Fruit fly (Drosophila melanogaster) whole organism, embryonic: ENCODE measurements around the gene SuUR.

Experiments
- Antp ChIP-seq: fragments of 200-800 bp; sonication (Bioruptor generic); optimal IDR thresholded peaks from 3 replicates; lab custom pipeline; 2016; ENCODE audit warnings: missing biosample characterization, missing genetic modification characterization
- Bteb2 ChIP-seq: fragments of 200-800 bp; sonication (Bioruptor generic); optimal IDR thresholded peaks from 2 replicates; lab custom pipeline; 2016; ENCODE audit warnings: missing biosample characterization, missing genetic modification characterization
- CG11504 ChIP-seq: fragments of 200-800 bp; sonication (Bioruptor generic); optimal IDR thresholded peaks from 3 replicates; lab custom pipeline; 2019; ENCODE audit warnings: missing biosample characterization, mild to moderate bottlenecking, missing genetic modification characterization, moderate library complexity
- CG11695 ChIP-seq: fragments of 200-800 bp; sonication (Bioruptor generic); IDR thresholded peaks from 3 replicates; pipeline ENCODE4 v1.3.6; 2022; ENCODE audit warnings: missing biosample characterization, missing genetic modification characterization
- CG12219 ChIP-seq: fragments of 200-800 bp; sonication (Bioruptor generic); optimal IDR thresholded peaks from 3 replicates; lab custom pipeline; 2018; ENCODE audit warnings: missing biosample characterization, mild to moderate bottlenecking, missing genetic modification characterization
- CG14050 ChIP-seq: fragments of 200-800 bp; sonication (Bioruptor generic); IDR thresholded peaks from 3 replicates; pipeline ENCODE4 v1.3.6; 2022; ENCODE audit warnings: missing biosample characterization, missing genetic modification characterization
- CG14965 ChIP-seq: fragments of 200-800 bp; sonication (Bioruptor generic); optimal IDR thresholded peaks from 2 replicates; lab custom pipeline; 2016; ENCODE audit warnings: missing biosample characterization, missing genetic modification characterization, borderline replicate concordance
- CG15696 ChIP-seq: fragments of 200-800 bp; sonication (Bioruptor generic); optimal IDR thresholded peaks from 2 replicates; lab custom pipeline; 2019; ENCODE audit warnings: missing biosample characterization, mild to moderate bottlenecking, missing genetic modification characterization, moderate library complexity
- CG17912 ChIP-seq: fragments of 200-800 bp; sonication (Bioruptor generic); optimal IDR thresholded peaks from 2 replicates; lab custom pipeline; 2018; ENCODE audit warnings: missing biosample characterization, mild to moderate bottlenecking, missing genetic modification characterization
- CG18262 ChIP-seq: fragments of 200-800 bp; optimal IDR thresholded peaks from 3 replicates; lab custom pipeline; 2019; ENCODE audit warnings: missing biosample characterization, mild to moderate bottlenecking, missing genetic modification characterization, moderate library complexity
- CG2678 ChIP-seq: fragments of 200-800 bp; sonication (Bioruptor generic); optimal IDR thresholded peaks from 3 replicates; lab custom pipeline; 2019; ENCODE audit warnings: missing biosample characterization, mild to moderate bottlenecking, missing genetic modification characterization, moderate library complexity
- CG3407 ChIP-seq: fragments of 200-800 bp; sonication (Bioruptor generic); optimal IDR thresholded peaks from 2 replicates; lab custom pipeline; 2018; ENCODE audit warnings: missing biosample characterization, mild to moderate bottlenecking, missing genetic modification characterization
- CG34376 ChIP-seq: fragments of 200-800 bp; sonication (Bioruptor generic); optimal IDR thresholded peaks from 2 replicates; lab custom pipeline; 2018; ENCODE audit warnings: missing biosample characterization, mild to moderate bottlenecking, missing genetic modification characterization
- CG42726 ChIP-seq: fragments of 200-800 bp; sonication (Bioruptor generic); IDR thresholded peaks from 2 replicates; pipeline ENCODE4 v1.3.6; 2022; ENCODE audit warnings: missing biosample characterization, missing genetic modification characterization; ENCODE audit not compliant: partially characterized antibody
- CG4424 ChIP-seq: fragments of 200-800 bp; sonication (Bioruptor generic); optimal IDR thresholded peaks from 3 replicates; lab custom pipeline; 2016; ENCODE audit warnings: missing biosample characterization, missing genetic modification characterization
- CG4820 ChIP-seq: fragments of 200-800 bp; sonication (Bioruptor generic); optimal IDR thresholded peaks from 3 replicates; lab custom pipeline; 2016; ENCODE audit warnings: missing biosample characterization, missing genetic modification characterization
- CG8290 ChIP-seq, 3 experiments: fragments of 200-800 bp; sonication (Bioruptor generic); optimal IDR thresholded peaks; 2 replicates each; lab custom pipeline; 2016 to 2019; ENCODE audit warnings: missing biosample characterization in 3 of 3, missing genetic modification characterization in 3 of 3, mild to moderate bottlenecking in 2 of 3, moderate library complexity in 1 of 3
- CG8924 ChIP-seq: fragments of 200-800 bp; optimal IDR thresholded peaks from 3 replicates; lab custom pipeline; 2019; ENCODE audit warnings: missing biosample characterization, mild to moderate bottlenecking, missing genetic modification characterization, moderate library complexity
- Dad ChIP-seq: fragments of 200-800 bp; sonication (Bioruptor generic); optimal IDR thresholded peaks from 3 replicates; lab custom pipeline; 2016; ENCODE audit warnings: missing biosample characterization, missing genetic modification characterization
- Dek ChIP-seq: fragments of 200-800 bp; sonication (Bioruptor generic); optimal IDR thresholded peaks from 3 replicates; lab custom pipeline; 2019; ENCODE audit warnings: missing biosample characterization, mild to moderate bottlenecking, missing genetic modification characterization, moderate library complexity
- Dip2 ChIP-seq: fragments of 200-800 bp; sonication (Bioruptor generic); IDR thresholded peaks from 2 replicates; pipeline ENCODE4 v1.3.6; 2022; ENCODE audit warnings: missing biosample characterization, missing genetic modification characterization
- Ets65A ChIP-seq: fragments of 200-800 bp; sonication (Bioruptor generic); peaks from one replicate; lab custom pipeline; 2016; ENCODE audit warnings: missing biosample characterization, missing genetic modification characterization
- H15 ChIP-seq: fragments of 200-800 bp; sonication (Bioruptor generic); IDR thresholded peaks from 3 replicates; pipeline ENCODE4 v1.3.6; 2022; ENCODE audit warnings: missing biosample characterization, missing genetic modification characterization
- HmgD ChIP-seq: fragments of 200-800 bp; sonication (Bioruptor generic); optimal IDR thresholded peaks from 3 replicates; lab custom pipeline; 2016; ENCODE audit warnings: missing biosample characterization, missing genetic modification characterization
- Hr3 ChIP-seq: fragments of 200-800 bp; sonication (Bioruptor generic); optimal IDR thresholded peaks from 3 replicates; lab custom pipeline; 2016; ENCODE audit warnings: missing biosample characterization, missing genetic modification characterization
- MBD-R2 ChIP-seq: fragments of 200-800 bp; sonication (Bioruptor generic); IDR thresholded peaks from 2 replicates; pipeline ENCODE4 v1.3.6; 2022; ENCODE audit warnings: missing biosample characterization, missing genetic modification characterization
- Pdp1 ChIP-seq, 2 experiments: fragments of 200-800 bp; sonication (Bioruptor generic); optimal IDR thresholded peaks; 3 replicates each; lab custom pipeline; 2016; ENCODE audit warnings: missing biosample characterization in 2 of 2, missing genetic modification characterization in 2 of 2, mild to moderate bottlenecking in 1 of 2, moderate library complexity in 1 of 2
- Sox100B ChIP-seq: fragments of 200-800 bp; sonication (Bioruptor generic); optimal IDR thresholded peaks from 3 replicates; lab custom pipeline; 2018; ENCODE audit warnings: missing biosample characterization, mild to moderate bottlenecking, missing genetic modification characterization
- aop ChIP-seq: fragments of 200-800 bp; sonication (Bioruptor generic); IDR thresholded peaks from 2 replicates; pipeline ENCODE4 v1.3.6; 2022; ENCODE audit warnings: missing biosample characterization, missing genetic modification characterization
- ap ChIP-seq: fragments of 200-800 bp; sonication (Bioruptor generic); IDR thresholded peaks from 2 replicates; pipeline ENCODE4 v1.3.6; 2022; ENCODE audit warnings: missing biosample characterization, missing genetic modification characterization
- corto ChIP-seq: fragments of 200-800 bp; sonication (Bioruptor generic); optimal IDR thresholded peaks from 2 replicates; lab custom pipeline; 2016; ENCODE audit warnings: missing biosample characterization, mild to moderate bottlenecking, missing genetic modification characterization, moderate library complexity
- ems ChIP-seq: fragments of 200-800 bp; sonication (Bioruptor generic); optimal IDR thresholded peaks from 3 replicates; lab custom pipeline; 2016; ENCODE audit warnings: missing biosample characterization, missing genetic modification characterization
- ewg ChIP-seq: fragments of 200-800 bp; sonication (Bioruptor generic); optimal IDR thresholded peaks from 3 replicates; lab custom pipeline; 2017; ENCODE audit warnings: mild to moderate bottlenecking, missing biosample characterization, missing genetic modification reagents, missing genetic modification characterization
- exex ChIP-seq: fragments of 200-800 bp; sonication (Bioruptor generic); optimal IDR thresholded peaks from 4 replicates; lab custom pipeline; 2018; ENCODE audit warnings: missing biosample characterization, mild to moderate bottlenecking, missing genetic modification characterization, moderate library complexity
- gro ChIP-seq: fragments of 200-800 bp; sonication (Bioruptor generic); optimal IDR thresholded peaks from 2 replicates; lab custom pipeline; 2016; ENCODE audit warnings: missing biosample characterization, missing genetic modification characterization
- ham ChIP-seq: fragments of 200-800 bp; sonication (Bioruptor generic); IDR thresholded peaks from 2 replicates; pipeline ENCODE4 v1.3.6; 2022; ENCODE audit warnings: missing biosample characterization, missing genetic modification characterization
- hbn ChIP-seq: fragments of 200-800 bp; sonication (Bioruptor generic); IDR thresholded peaks from 2 replicates; pipeline ENCODE4 v1.3.6; 2022; ENCODE audit warnings: missing biosample characterization, missing genetic modification characterization; ENCODE audit not compliant: partially characterized antibody
- jigr1 ChIP-seq: fragments of 200-800 bp; sonication (Bioruptor generic); IDR thresholded peaks from 3 replicates; pipeline ENCODE4 v1.3.6; 2022; ENCODE audit warnings: missing biosample characterization, missing genetic modification characterization
- jing ChIP-seq: fragments of 200-800 bp; sonication (Bioruptor generic); optimal IDR thresholded peaks from 2 replicates; lab custom pipeline; 2018; ENCODE audit warnings: missing biosample characterization, mild to moderate bottlenecking, missing genetic modification characterization
- lilli ChIP-seq: fragments of 200-800 bp; sonication (Bioruptor generic); optimal IDR thresholded peaks from 3 replicates; lab custom pipeline; 2016; ENCODE audit warnings: missing biosample characterization, missing genetic modification characterization
- lov ChIP-seq, 2 experiments: fragments of 200-800 bp in 1 of 2; fragments of >200 bp in 1 of 2; sonication (Bioruptor generic) in 1 of 2; IDR thresholded peaks in 1 of 2; optimal IDR thresholded peaks in 1 of 2; 2 replicates in 1 of 2; 3 replicates in 1 of 2; pipeline versions ENCODE4 v1.3.6 to Lab custom; 2017 to 2022; ENCODE audit warnings: missing biosample characterization in 1 of 2, missing genetic modification characterization in 1 of 2
- odd ChIP-seq: fragments of 200-800 bp; sonication (Bioruptor generic); optimal IDR thresholded peaks from 2 replicates; lab custom pipeline; 2017; ENCODE audit warnings: missing biosample characterization, mild to moderate bottlenecking, missing genetic modification characterization
- onecut ChIP-seq: fragments of 200-800 bp; sonication (Bioruptor generic); IDR thresholded peaks from 2 replicates; pipeline ENCODE4 v1.3.6; 2022; ENCODE audit warnings: missing biosample characterization, missing genetic modification characterization
- phol ChIP-seq: fragments of 200-800 bp; sonication (Bioruptor generic); optimal IDR thresholded peaks from 3 replicates; lab custom pipeline; 2018; ENCODE audit warnings: missing biosample characterization, mild to moderate bottlenecking, missing genetic modification characterization, moderate library complexity
- salm ChIP-seq: fragments of 200-800 bp; sonication (Bioruptor generic); optimal IDR thresholded peaks from 2 replicates; lab custom pipeline; 2018; ENCODE audit warnings: missing biosample characterization, mild to moderate bottlenecking, missing genetic modification characterization
- slou ChIP-seq: fragments of 200-800 bp; sonication (Bioruptor generic); optimal IDR thresholded peaks from 3 replicates; lab custom pipeline; 2016; ENCODE audit warnings: missing biosample characterization, missing genetic modification characterization
- sob ChIP-seq: fragments of 200-800 bp; sonication (Bioruptor generic); IDR thresholded peaks from 2 replicates; pipeline ENCODE4 v1.3.6; 2022; ENCODE audit warnings: missing biosample characterization, missing genetic modification characterization
- stwl ChIP-seq: fragments of 200-800 bp; sonication (Bioruptor generic); optimal IDR thresholded peaks from 3 replicates; lab custom pipeline; 2018; ENCODE audit warnings: missing biosample characterization, mild to moderate bottlenecking, missing genetic modification characterization, moderate library complexity
- tup ChIP-seq: fragments of 200-800 bp; sonication (Bioruptor generic); optimal IDR thresholded peaks from 2 replicates; lab custom pipeline; 2016; ENCODE audit warnings: missing biosample characterization, mild to moderate bottlenecking, missing genetic modification characterization, moderate library complexity
- zfh1 ChIP-seq: fragments of 200-800 bp; sonication (Bioruptor generic); IDR thresholded peaks from 3 replicates; pipeline ENCODE4 v1.3.6; 2022; ENCODE audit warnings: missing biosample characterization, missing genetic modification characterization

Gene SuUR

DNA sequence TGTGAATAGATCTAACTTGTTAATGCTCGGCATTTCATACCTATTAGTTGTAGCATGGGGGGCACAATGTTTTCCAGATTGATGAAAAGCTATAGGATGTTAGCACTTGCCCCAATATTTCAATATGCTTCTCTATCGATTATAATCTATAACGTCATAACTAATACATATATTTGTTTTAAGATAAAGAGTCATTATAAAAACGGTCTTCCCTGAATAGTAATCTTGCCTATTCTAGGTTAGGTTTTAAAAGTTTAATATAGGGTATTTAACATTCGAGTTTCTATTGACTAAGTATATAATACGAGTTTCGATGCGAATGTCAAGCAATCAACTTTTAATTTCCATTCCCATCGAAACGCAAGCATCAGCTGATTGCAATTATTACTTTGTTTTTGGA, 3.6 kb upstream of the SuUR start, which contains the start of the genes CG6321 and Blos2 (continued):
- TF ChIP-seq Sox100B (GFP tag; lab: Kevin White, UChicago) (peak; percentile 74), CG11695 (GFP tag; lab: Robert Waterston, UW) (peak; percentile 82), ewg (GFP tag; lab: Kevin White, UChicago) (peak; percentile 35), CG15696 (tag; lab: Kevin White, UChicago) (peak; percentile 76), Bteb2 (GFP tag; lab: Kevin White, UChicago) (peak; percentile 57), Hr3 (GFP tag; lab: Kevin White, UChicago) (peak; percentile 69), tup (GFP tag; lab: Kevin White, UChicago) (no peak), CG14050 (GFP tag; lab: Robert Waterston, UW) (peak; percentile 49; the same call in 1 of the 3 replicates), CG18262 (tag; lab: Kevin White, UChicago) (peak; percentile 86), HmgD (GFP tag; lab: Kevin White, UChicago) (no peak), CG4424 (GFP tag; lab: Kevin White, UChicago) (peak; percentile 73), Dek (tag; lab: Kevin White, UChicago) (peak; percentile 73), slou (GFP tag; lab: Kevin White, UChicago) (peak; percentile 8), jigr1 (GFP tag; lab: Robert Waterston, UW) (no peak), Antp (peak; percentile 15), CG4820 (GFP tag; lab: Kevin White, UChicago) (peak; percentile 55), sob (GFP tag; lab: Robert Waterston, UW) (peak; percentile 76), CG12219 (peak; percentile 74), CG2678 (tag; lab: Kevin White, UChicago) (peak; percentile 89), CG34376 (GFP tag; lab: Kevin White, UChicago) (peak; percentile 17), MBD-R2 (peak; percentile 81), CG14965 (GFP tag; lab: Kevin White, UChicago) (no peak), hbn (no peak), Dad (GFP tag; lab: Kevin White, UChicago) (peak; percentile 26), aop (GFP tag; lab: Robert Waterston, UW) (no peak), onecut (GFP tag; lab: Robert Waterston, UW) (peak; percentile 76), H15 (0 out of 3 replicates have a peak, but pooled peaks have one; percentile 27), Pdp1 (GFP tag; optimal IDR thresholded peaks at IDR 0.05; lab: Kevin White, UChicago) (peak; percentile 30 to 65), ems (peak; percentile 55), odd (GFP tag; lab: Kevin White, UChicago) (peak; percentile 69), CG17912 (GFP tag; lab: Kevin White, UChicago) (no peak), stwl (tag; lab: Kevin White, UChicago) (peak; percentile 30), Dip2 (GFP tag; lab: Robert Waterston, UW) (no peak), lilli (peak; percentile 73), lov (optimal IDR thresholded peaks at IDR 0.05; lab: Kevin White, UChicago) (no peak), lov (GFP tag; IDR thresholded peaks at IDR 0.05; lab: Robert Waterston, UW) (0 out of 3 replicates have a peak, but pooled peaks have one; percentile 37), zfh1 (GFP tag; lab: Robert Waterston, UW) (peak; percentile 54), CG8290 (GFP tag; optimal IDR thresholded peaks at IDR 0.05; lab: Kevin White, UChicago) (peak; percentile 31), CG8290 (tag; optimal IDR thresholded peaks at IDR 0.05; lab: Kevin White, UChicago) (peak in 1 of 2 experiments; percentile 61), corto (GFP tag; lab: Kevin White, UChicago) (no peak), CG11504 (tag; lab: Kevin White, UChicago) (peak; percentile 86), jing (peak; percentile 12), phol (peak; percentile 81), CG8924 (peak; percentile 87), ham (GFP tag; lab: Robert Waterston, UW) (no peak), Ets65A (GFP tag; lab: Kevin White, UChicago) (no peak), CG3407 (peak; percentile 24), gro (peak; percentile 5), CG42726 (GFP tag; lab: Robert Waterston, UW) (no peak), salm (tag; lab: Kevin White, UChicago) (peak; percentile 77), ap (peak; percentile 23; the same call in 1 of the 2 replicates), exex (tag; lab: Kevin White, UChicago) (peak; percentile 81)
